Fruit fly (Drosophila melanogaster) whole organism, embryonic: ENCODE results near the gene nAChRalpha2.
A peak's percentile ranks its signal among the peaks of the same experiment; 100 is the strongest.

Experiments used
- Adf1 ChIP-seq: fragments of 200-800 bp; sonication (Bioruptor generic); IDR thresholded peaks from 2 replicates; pipeline ENCODE4 v1.3.6; 2022; ENCODE audit warnings: missing biosample characterization, missing genetic modification characterization
- CG10209 ChIP-seq: fragments of 200-800 bp; sonication (Bioruptor generic); optimal IDR thresholded peaks from 3 replicates; lab custom pipeline; 2017; ENCODE audit warnings: missing biosample characterization, mild to moderate bottlenecking, missing genetic modification characterization, missing genetic modification reagents
- CG10366 ChIP-seq: fragments of 200-800 bp; sonication (Bioruptor generic); IDR thresholded peaks from 2 replicates; pipeline ENCODE4 v1.3.6; 2022; ENCODE audit warnings: missing biosample characterization, missing genetic modification characterization
- CG11093 ChIP-seq: fragments of 200-800 bp; sonication (Bioruptor generic); IDR thresholded peaks from 3 replicates; pipeline ENCODE4 v1.3.6; 2022; ENCODE audit warnings: missing biosample characterization, missing genetic modification characterization
- CG11723 ChIP-seq: fragments of 200-800 bp; sonication (Bioruptor generic); optimal IDR thresholded peaks from 2 replicates; lab custom pipeline; 2017; ENCODE audit warnings: missing biosample characterization, mild to moderate bottlenecking, missing genetic modification characterization
- CG1233 ChIP-seq: fragments of 200-800 bp; sonication (Bioruptor generic); optimal IDR thresholded peaks from 4 replicates; lab custom pipeline; 2018; ENCODE audit warnings: missing biosample characterization, mild to moderate bottlenecking, missing genetic modification characterization
- CG12391 ChIP-seq: fragments of 200-800 bp; sonication (Bioruptor generic); optimal IDR thresholded peaks from 3 replicates; lab custom pipeline; 2018; ENCODE audit warnings: missing biosample characterization, mild to moderate bottlenecking, missing genetic modification characterization, moderate library complexity
- CG13775 ChIP-seq: fragments of 200-800 bp; sonication (Bioruptor generic); optimal IDR thresholded peaks from 3 replicates; lab custom pipeline; 2017; ENCODE audit warnings: missing biosample characterization, mild to moderate bottlenecking, missing genetic modification characterization
- CG14441 ChIP-seq: fragments of 200-800 bp; sonication (Bioruptor generic); IDR thresholded peaks from 2 replicates; pipeline ENCODE4 v1.3.6; 2022; ENCODE audit warnings: missing biosample characterization, missing genetic modification characterization
- CG14710 ChIP-seq: fragments of 200-800 bp; sonication (Bioruptor generic); optimal IDR thresholded peaks from 3 replicates; lab custom pipeline; 2019; ENCODE audit warnings: missing biosample characterization, mild to moderate bottlenecking, missing genetic modification characterization, moderate library complexity
- CG16779 ChIP-seq: fragments of 200-800 bp; sonication (Bioruptor generic); IDR thresholded peaks from 2 replicates; pipeline ENCODE4 v1.3.6; 2022; ENCODE audit warnings: missing biosample characterization, missing genetic modification characterization
- CG17328 ChIP-seq: fragments of 200-800 bp; sonication (Bioruptor generic); IDR thresholded peaks from 2 replicates; pipeline ENCODE4 v1.3.6; 2022; ENCODE audit warnings: missing biosample characterization, missing genetic modification characterization
- CG17359 ChIP-seq: fragments of 200-800 bp; sonication (Bioruptor generic); optimal IDR thresholded peaks from 3 replicates; lab custom pipeline; 2018; ENCODE audit warnings: missing biosample characterization, mild to moderate bottlenecking, missing genetic modification characterization, moderate library complexity
- CG17568 ChIP-seq: fragments of 200-800 bp; sonication (Bioruptor generic); optimal IDR thresholded peaks from 2 replicates; lab custom pipeline; 2018; ENCODE audit warnings: missing biosample characterization, mild to moderate bottlenecking, missing genetic modification characterization, moderate library complexity
- CG18011 ChIP-seq: fragments of 200-800 bp; sonication (Bioruptor generic); optimal IDR thresholded peaks from 2 replicates; lab custom pipeline; 2017; ENCODE audit warnings: missing biosample characterization, missing genetic modification characterization, mild to moderate bottlenecking, moderate library complexity, missing genotype
- CG18764 ChIP-seq: fragments of 200-800 bp; sonication (Bioruptor generic); optimal IDR thresholded peaks from 3 replicates; lab custom pipeline; 2016; ENCODE audit warnings: missing biosample characterization, missing genetic modification characterization
- CG30431 ChIP-seq: fragments of 200-800 bp; sonication (Bioruptor generic); optimal IDR thresholded peaks from 2 replicates; lab custom pipeline; 2017; ENCODE audit warnings: missing biosample characterization, missing genetic modification characterization
- CG3281 ChIP-seq: fragments of 200-800 bp; sonication (Bioruptor generic); optimal IDR thresholded peaks from 3 replicates; lab custom pipeline; 2017; ENCODE audit warnings: missing biosample characterization, mild to moderate bottlenecking, missing genetic modification characterization
- CG5245 ChIP-seq: fragments of 200-800 bp; sonication (Bioruptor generic); optimal IDR thresholded peaks from 3 replicates; lab custom pipeline; 2016; ENCODE audit warnings: missing biosample characterization, missing genetic modification characterization
- CG6175 ChIP-seq: fragments of 200-800 bp; sonication (Bioruptor generic); IDR thresholded peaks from 3 replicates; pipeline ENCODE4 v1.3.6; 2022; ENCODE audit warnings: missing biosample characterization, missing genetic modification characterization
- CG6689 ChIP-seq: fragments of 200-800 bp; sonication (Bioruptor generic); IDR thresholded peaks from 2 replicates; pipeline ENCODE4 v1.3.6; 2022; ENCODE audit warnings: missing biosample characterization, missing genetic modification characterization
- CG8388 ChIP-seq: fragments of 200-800 bp; sonication (Bioruptor generic); optimal IDR thresholded peaks from 2 replicates; lab custom pipeline; 2019; ENCODE audit warnings: missing biosample characterization, mild to moderate bottlenecking, missing genetic modification characterization, moderate library complexity
- CrebB ChIP-seq: fragments of 200-800 bp; sonication (Bioruptor generic); optimal IDR thresholded peaks from 3 replicates; lab custom pipeline; 2018; ENCODE audit warnings: missing biosample characterization, mild to moderate bottlenecking, missing genetic modification characterization
- Dfd ChIP-seq, 2 experiments: fragments of >200 bp; optimal IDR thresholded peaks; 2 replicates each; lab custom pipeline; 2017; ENCODE audit warnings: missing biosample characterization in 2 of 2, missing genetic modification characterization in 2 of 2
- Ets97D ChIP-seq: fragments of 200-800 bp; sonication (Bioruptor generic); optimal IDR thresholded peaks from 3 replicates; lab custom pipeline; 2016; ENCODE audit warnings: missing biosample characterization, missing genetic modification characterization
- Fer2 ChIP-seq: fragments of 200-800 bp; sonication (Bioruptor generic); optimal IDR thresholded peaks from 2 replicates; lab custom pipeline; 2018; ENCODE audit warnings: missing biosample characterization, mild to moderate bottlenecking, missing genetic modification characterization, moderate library complexity
- Fer3 ChIP-seq: fragments of 200-800 bp; sonication (Bioruptor generic); optimal IDR thresholded peaks from 2 replicates; lab custom pipeline; 2018; ENCODE audit warnings: missing biosample characterization, mild to moderate bottlenecking, missing genetic modification characterization, moderate library complexity
- Lpt ChIP-seq: fragments of >200 bp; optimal IDR thresholded peaks from 2 replicates; lab custom pipeline; 2018; ENCODE audit warnings: missing biosample characterization, missing genetic modification characterization
- Meics ChIP-seq: fragments of 200-800 bp; sonication (Bioruptor generic); optimal IDR thresholded peaks from 2 replicates; lab custom pipeline; 2017; ENCODE audit warnings: missing biosample characterization, mild to moderate bottlenecking, missing genetic modification characterization
- NC2β ChIP-seq: fragments of 200-800 bp; sonication (Bioruptor generic); optimal IDR thresholded peaks from 2 replicates; lab custom pipeline; 2016; ENCODE audit warnings: missing biosample characterization, missing genetic modification characterization
- NfI ChIP-seq: fragments of 200-800 bp; sonication (Bioruptor generic); optimal IDR thresholded peaks from 3 replicates; lab custom pipeline; 2018; ENCODE audit warnings: missing biosample characterization, mild to moderate bottlenecking, missing genetic modification characterization, moderate library complexity
- Sin3A ChIP-seq: fragments of >200 bp; optimal IDR thresholded peaks from 2 replicates; lab custom pipeline; 2018
- Xbp1 ChIP-seq: fragments of 200-800 bp; sonication (Bioruptor generic); optimal IDR thresholded peaks from 3 replicates; lab custom pipeline; 2016; ENCODE audit warnings: missing biosample characterization, mild to moderate bottlenecking, missing genetic modification characterization
- abd-A ChIP-seq: fragments of 200-800 bp; sonication (Bioruptor generic); optimal IDR thresholded peaks from 3 replicates; lab custom pipeline; 2019; ENCODE audit warnings: missing biosample characterization, mild to moderate bottlenecking, missing genetic modification characterization, moderate library complexity
- ato ChIP-seq: fragments of 200-800 bp; sonication (Bioruptor generic); IDR thresholded peaks from 2 replicates; pipeline ENCODE4 v1.3.6; 2022; ENCODE audit warnings: missing biosample characterization, missing genetic modification characterization; ENCODE audit not compliant: partially characterized antibody
- cg ChIP-seq: fragments of 200-800 bp; sonication (Bioruptor generic); optimal IDR thresholded peaks from 3 replicates; lab custom pipeline; 2019; ENCODE audit warnings: missing biosample characterization, mild to moderate bottlenecking, missing genetic modification characterization, moderate library complexity
- emc ChIP-seq: fragments of 200-800 bp; sonication (Bioruptor generic); optimal IDR thresholded peaks from 2 replicates; lab custom pipeline; 2016; ENCODE audit warnings: missing biosample characterization, missing genetic modification characterization
- fd96Cb ChIP-seq: fragments of 200-800 bp; sonication (Bioruptor generic); optimal IDR thresholded peaks from 2 replicates; lab custom pipeline; 2018; ENCODE audit warnings: missing biosample characterization, mild to moderate bottlenecking, missing genetic modification characterization, moderate library complexity
- gcm ChIP-seq: fragments of 200-800 bp; sonication (Bioruptor generic); optimal IDR thresholded peaks from 2 replicates; lab custom pipeline; 2019; ENCODE audit warnings: missing biosample characterization, mild to moderate bottlenecking, missing genetic modification characterization, moderate library complexity
- gfzf ChIP-seq: fragments of 200-800 bp; sonication (Bioruptor generic); optimal IDR thresholded peaks from 2 replicates; lab custom pipeline; 2016; ENCODE audit warnings: missing biosample characterization, mild to moderate bottlenecking, missing genetic modification characterization, moderate library complexity
- gsb-n ChIP-seq: fragments of 200-800 bp; sonication (Bioruptor generic); optimal IDR thresholded peaks from 3 replicates; lab custom pipeline; 2018; ENCODE audit warnings: missing biosample characterization, mild to moderate bottlenecking, missing genetic modification characterization
- hbn ChIP-seq: fragments of 200-800 bp; sonication (Bioruptor generic); IDR thresholded peaks from 2 replicates; pipeline ENCODE4 v1.3.6; 2022; ENCODE audit warnings: missing biosample characterization, missing genetic modification characterization; ENCODE audit not compliant: partially characterized antibody
- lola ChIP-seq, 3 experiments: fragments of >200 bp in 2 of 3; fragments of 200-800 bp in 1 of 3; sonication (Bioruptor generic) in 1 of 3; optimal IDR thresholded peaks; 2 replicates each; lab custom pipeline; 2017 to 2019; ENCODE audit warnings: missing biosample characterization in 3 of 3, missing genetic modification characterization in 3 of 3, mild to moderate bottlenecking in 1 of 3, moderate library complexity in 1 of 3
- luna ChIP-seq: fragments of 200-800 bp; sonication (Bioruptor generic); optimal IDR thresholded peaks from 2 replicates; lab custom pipeline; 2016; ENCODE audit warnings: missing biosample characterization, missing genetic modification characterization
- phol ChIP-seq: fragments of 200-800 bp; sonication (Bioruptor generic); optimal IDR thresholded peaks from 3 replicates; lab custom pipeline; 2018; ENCODE audit warnings: missing biosample characterization, mild to moderate bottlenecking, missing genetic modification characterization, moderate library complexity
- rib ChIP-seq: fragments of 200-800 bp; sonication (Bioruptor generic); IDR thresholded peaks from 2 replicates; pipeline ENCODE4 v1.3.6; 2022; ENCODE audit warnings: missing biosample characterization, missing genetic modification characterization
- sc ChIP-seq, 3 experiments: fragments of >200 bp in 2 of 3; fragments of 200-800 bp in 1 of 3; sonication (Bioruptor generic) in 1 of 3; optimal IDR thresholded peaks; 2 replicates in 2 of 3; 3 replicates in 1 of 3; lab custom pipeline; 2017; ENCODE audit warnings: mild to moderate bottlenecking in 1 of 3, missing biosample characterization in 1 of 3, missing genetic modification characterization in 1 of 3, missing genetic modification reagents in 1 of 3
- stwl ChIP-seq: fragments of 200-800 bp; sonication (Bioruptor generic); optimal IDR thresholded peaks from 3 replicates; lab custom pipeline; 2018; ENCODE audit warnings: missing biosample characterization, mild to moderate bottlenecking, missing genetic modification characterization, moderate library complexity
- tap ChIP-seq: fragments of 200-800 bp; optimal IDR thresholded peaks from 3 replicates; lab custom pipeline; 2019; ENCODE audit warnings: missing biosample characterization, mild to moderate bottlenecking, missing genetic modification characterization, moderate library complexity
- usp ChIP-seq: fragments of >200 bp; optimal IDR thresholded peaks from 2 replicates; lab custom pipeline; 2017; ENCODE audit warnings: missing biosample characterization, missing genetic modification characterization

nAChRalpha2 gene

dm6 chr3R:24518150-24518580 is 32.9 kb downstream of the nAChRalpha2 start, which contains the start of gene Pp1alpha-96A:
TSS of gene Pp1alpha-96A (plus strand) at chr3R:24518270.
- TF ChIP-seq CG5245 (GFP tag; lab: Kevin White, UChicago) = no peak
- no peak for TF ChIP-seq CG16779
- TF ChIP-seq CG10366 = no peak
- TF ChIP-seq CG18011 = no peak
- peak; percentile 84 for TF ChIP-seq hbn (GFP tag; lab: Robert Waterston, UW)
- peak; percentile 92 for TF ChIP-seq stwl
- no peak for TF ChIP-seq CG1233 (GFP tag; lab: Kevin White, UChicago)
- no peak for TF ChIP-seq CG6175 (GFP tag; lab: Robert Waterston, UW)
- peak; percentile 24 for TF ChIP-seq phol (tag; lab: Kevin White, UChicago)
- TF ChIP-seq usp (GFP tag; lab: Kevin White, UChicago) = no peak
- peak; percentile 66 for TF ChIP-seq Sin3A (lab: Kevin White, UChicago)
- TF ChIP-seq CG14710 (tag; lab: Kevin White, UChicago) = peak; percentile 53
- TF ChIP-seq CG14441 = no peak
- peak; percentile 37 for TF ChIP-seq gcm
- TF ChIP-seq luna (GFP tag; lab: Kevin White, UChicago) = no peak
- TF ChIP-seq gfzf = peak; percentile 67
- TF ChIP-seq ato (GFP tag; lab: Robert Waterston, UW) = peak; percentile 86
- 0 out of 2 replicates have a peak, but pooled peaks have one; percentile 5 for TF ChIP-seq CG17328 (GFP tag; lab: Robert Waterston, UW)
- no peak for TF ChIP-seq CG17359 (tag; lab: Kevin White, UChicago)
- no peak for TF ChIP-seq abd-A (tag; lab: Kevin White, UChicago)
- TF ChIP-seq sc (optimal IDR thresholded peaks at IDR 0.05; lab: Kevin White, UChicago) = no peak
- TF ChIP-seq sc (GFP tag; optimal IDR thresholded peaks at IDR 0.05; lab: Kevin White, UChicago) = no peak
- TF ChIP-seq rib (GFP tag; lab: Robert Waterston, UW) = no peak
- TF ChIP-seq CG8388 (GFP tag; lab: Kevin White, UChicago) = no peak
- no peak for TF ChIP-seq CG6689 (GFP tag; lab: Robert Waterston, UW)
- no peak for TF ChIP-seq NfI
- no peak for TF ChIP-seq CrebB (tag; lab: Kevin White, UChicago)
- no peak for TF ChIP-seq tap (tag; lab: Kevin White, UChicago)
- TF ChIP-seq CG18764 (GFP tag; lab: Kevin White, UChicago) = no peak
- no peak for TF ChIP-seq CG17568 (GFP tag; lab: Kevin White, UChicago)
- no peak for TF ChIP-seq fd96Cb
- TF ChIP-seq Lpt (GFP tag; lab: Kevin White, UChicago) = no peak
- no peak for TF ChIP-seq NC2β
- no peak for TF ChIP-seq CG3281 (GFP tag; lab: Kevin White, UChicago)
- TF ChIP-seq Adf1 = 0 out of 2 replicates have a peak, but pooled peaks have one; percentile 7
- TF ChIP-seq CG30431 = no peak
- no peak for TF ChIP-seq lola (GFP tag; optimal IDR thresholded peaks at IDR 0.05; lab: Kevin White, UChicago)
- peak; percentile 66 for TF ChIP-seq Ets97D
- no peak for TF ChIP-seq CG10209 (GFP tag; lab: Kevin White, UChicago)
- no peak for TF ChIP-seq CG11093 (GFP tag; lab: Robert Waterston, UW)
- no peak for TF ChIP-seq CG11723 (GFP tag; lab: Kevin White, UChicago)
- no peak for TF ChIP-seq gsb-n (tag; lab: Kevin White, UChicago)
- no peak for TF ChIP-seq CG13775 (GFP tag; lab: Kevin White, UChicago)
- no peak for TF ChIP-seq Fer3 (tag; lab: Kevin White, UChicago)
- peak; percentile 23 for TF ChIP-seq CG12391 (tag; lab: Kevin White, UChicago)
- no peak for TF ChIP-seq Dfd (GFP tag; optimal IDR thresholded peaks at IDR 0.05; lab: Kevin White, UChicago)
- no peak for TF ChIP-seq Meics
- peak; percentile 7 for TF ChIP-seq Xbp1
- no peak for TF ChIP-seq emc (GFP tag; lab: Kevin White, UChicago)
- TF ChIP-seq Fer2 (tag; lab: Kevin White, UChicago) = no peak
- peak; percentile 83 for TF ChIP-seq cg (GFP tag; lab: Kevin White, UChicago)
